Fruit fly (Drosophila melanogaster) whole organism, wandering third instar larva: ENCODE measurements around the gene CG31157.

ENCODE experiments used
- Hr78 ChIP-seq: fragments of >200 bp; optimal IDR thresholded peaks from 2 replicates; lab custom pipeline; 2017; ENCODE audit warnings: missing biosample characterization, missing genetic modification characterization
- Mio ChIP-seq: sonication (Bioruptor generic); optimal IDR thresholded peaks from 2 replicates; lab custom pipeline; 2016; ENCODE audit warnings: missing biosample characterization, missing genetic modification characterization
- psq ChIP-seq: fragments of 200-800 bp; sonication (Bioruptor generic); optimal IDR thresholded peaks from 3 replicates; lab custom pipeline; 2017; ENCODE audit warnings: missing biosample characterization, mild to moderate bottlenecking, missing genetic modification characterization, moderate library complexity
- usp ChIP-seq: fragments of >200 bp; optimal IDR thresholded peaks from 2 replicates; lab custom pipeline; 2017; ENCODE audit warnings: missing biosample characterization, missing genetic modification characterization

- no peak for TF ChIP-seq Hr78 (GFP tag; lab: Kevin White, UChicago)
- no peak for TF ChIP-seq usp (GFP tag; lab: Kevin White, UChicago)
- TF ChIP-seq Mio (GFP tag; lab: Kevin White, UChicago), result no peak
- TF ChIP-seq psq (GFP tag; lab: Kevin White, UChicago), result no peak
Observed at dm6 chr3R:13044459-13044858, 3.1 kb upstream of the CG31157 start, which contains the start of gene Hsc70-2.
